Worm (Caenorhabditis elegans): ENCODE measurements around the gene K10C2.8.
A peak's percentile ranks its signal among the peaks of the same experiment; 100 is the strongest.

The K10C2.8 gene

ce11 chrX:6448866-6449400, 11.5 kb upstream of the K10C2.8 start, which contains the start of gene fah-1 (continued):
- TF ChIP-seq Y116A8C.19 (tag; optimal IDR thresholded peaks at IDR 0.05; ENCODE audit: borderline replicate concordance) (no peak), mep-1 (tag; optimal IDR thresholded peaks at IDR 0.05) (peak; percentile 34), unc-62 (GFP tag; optimal IDR thresholded peaks at IDR 0.05) (no peak), fos-1 (tag; optimal IDR thresholded peaks at IDR 0.05) (no peak), hpl-2 (GFP tag; optimal IDR thresholded peaks at IDR 0.05) (no peak), nhr-20 (tag; optimal IDR thresholded peaks at IDR 0.05) (peak; percentile 97), nhr-12 (tag; optimal IDR thresholded peaks at IDR 0.05) (no peak), mdl-1 (tag; optimal IDR thresholded peaks at IDR 0.05) (peak in 1 of 2 experiments; percentile 3), snu-23 (GFP tag; optimal IDR thresholded peaks at IDR 0.05) (peak; percentile 66), nhr-11 (tag; optimal IDR thresholded peaks at IDR 0.05) (no peak), unc-86 (tag; optimal IDR thresholded peaks at IDR 0.05) (no peak), aha-1 (tag; optimal IDR thresholded peaks at IDR 0.05) (no peak), ceh-63 (GFP tag; optimal IDR thresholded peaks at IDR 0.05) (no peak), nhr-47 (tag; optimal IDR thresholded peaks at IDR 0.05) (peak; percentile 61)

- TF ChIP-seq C04F5.9 (tag; optimal IDR thresholded peaks at IDR 0.05), result no peak
These were observed 9.1 kb upstream of the K10C2.8 start, which contains the start of gene asp-14 for ce11 chrX:6446564-6446963. Gene asp-14, minus strand, starts transcription at chrX:6446664.

DNA sequence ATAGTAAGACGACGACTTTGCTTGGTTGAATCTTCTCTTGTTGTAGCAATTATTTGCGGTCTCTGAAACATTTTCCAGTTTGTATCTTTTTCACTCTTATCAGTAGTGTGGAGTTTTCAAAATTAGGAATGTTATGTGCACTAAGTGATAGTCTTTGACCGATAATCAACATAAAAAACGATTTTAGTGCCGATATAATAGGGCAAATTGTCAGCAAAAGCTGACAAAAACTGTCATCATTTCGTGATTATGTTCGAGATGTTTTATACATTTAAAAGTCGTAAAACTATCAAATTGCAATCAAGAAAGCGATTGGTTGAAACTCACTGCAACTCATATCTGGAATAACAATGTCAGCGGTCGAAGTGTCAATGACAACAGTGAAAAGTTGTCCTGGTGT, 7.8 kb upstream of the K10C2.8 start:
- TF ChIP-seq ama-1 (optimal IDR thresholded peaks at IDR 0.05) (no peak), hlh-4 (tag; optimal IDR thresholded peaks at IDR 0.05) (no peak), elt-2 (tag; optimal IDR thresholded peaks at IDR 0.05) (peak; percentile 63)

ce11 chrX:6443373-6443772, 5.9 kb upstream of the K10C2.8 start, which contains the start of gene K10C2.7:
Gene K10C2.7, minus strand, starts transcription at chrX:6443473.
- TF ChIP-seq ceh-8 (GFP tag; optimal IDR thresholded peaks at IDR 0.05), result no peak
- no peak for TF ChIP-seq hpl-2 (GFP tag; optimal IDR thresholded peaks at IDR 0.05)
- TF ChIP-seq ets-5 (GFP tag; IDR thresholded peaks at IDR 0.05), result no peak
- TF ChIP-seq nhr-237 (tag; optimal IDR thresholded peaks at IDR 0.05), result no peak
- TF ChIP-seq C04F5.9 (tag; optimal IDR thresholded peaks at IDR 0.05), result no peak
- no peak for TF ChIP-seq lin-13 (GFP tag; optimal IDR thresholded peaks at IDR 0.05)
- TF ChIP-seq lin-14 (GFP tag; optimal IDR thresholded peaks at IDR 0.05), result no peak
- no peak for TF ChIP-seq grh-1 (GFP tag; IDR thresholded peaks at IDR 0.05)
- no peak for TF ChIP-seq ama-1 (optimal IDR thresholded peaks at IDR 0.05)
- TF ChIP-seq unc-86 (tag; optimal IDR thresholded peaks at IDR 0.05), result no peak
- TF ChIP-seq tbx-2 (tag; optimal IDR thresholded peaks at IDR 0.05), result no peak
- no peak for TF ChIP-seq sox-4 (tag; optimal IDR thresholded peaks at IDR 0.05)
- no peak for TF ChIP-seq ceh-82 (tag; optimal IDR thresholded peaks at IDR 0.05)
- no peak for TF ChIP-seq lin-35 (GFP tag; optimal IDR thresholded peaks at IDR 0.05)
- no peak for TF ChIP-seq unc-98 (GFP tag; IDR thresholded peaks at IDR 0.05)
- TF ChIP-seq nhr-77 (tag; optimal IDR thresholded peaks at IDR 0.05), result no peak
- no peak for TF ChIP-seq egl-27 (tag; optimal IDR thresholded peaks at IDR 0.05)
- no peak for TF ChIP-seq C16A3.4 (tag; optimal IDR thresholded peaks at IDR 0.05)
- TF ChIP-seq xbp-1 (tag; optimal IDR thresholded peaks at IDR 0.05), result no peak
- TF ChIP-seq nhr-11 (tag; optimal IDR thresholded peaks at IDR 0.05), result no peak

ce11 chrX:6440464-6440863, 3.0 kb upstream of the K10C2.8 start, which contains the start of gene K10C2.14:
Gene K10C2.14, minus strand, starts transcription at chrX:6440564.
- no peak for TF ChIP-seq mdl-1 (tag; optimal IDR thresholded peaks at IDR 0.05)
- no peak for TF ChIP-seq rnt-1 (tag; optimal IDR thresholded peaks at IDR 0.05)
- TF ChIP-seq fkh-8 (tag; optimal IDR thresholded peaks at IDR 0.05), result no peak
- TF ChIP-seq nhr-71 (tag; optimal IDR thresholded peaks at IDR 0.05), result no peak
- no peak for TF ChIP-seq nhr-12 (tag; optimal IDR thresholded peaks at IDR 0.05)
- TF ChIP-seq nhr-11 (tag; optimal IDR thresholded peaks at IDR 0.05), result no peak
- no peak for TF ChIP-seq zag-1 (tag; optimal IDR thresholded peaks at IDR 0.05)
- no peak for TF ChIP-seq hpl-2 (GFP tag; optimal IDR thresholded peaks at IDR 0.05)
- no peak for TF ChIP-seq aha-1 (tag; optimal IDR thresholded peaks at IDR 0.05)
- TF ChIP-seq unc-130 (tag; optimal IDR thresholded peaks at IDR 0.05), result no peak
- no peak for TF ChIP-seq Y116A8C.19 (tag; optimal IDR thresholded peaks at IDR 0.05; ENCODE audit: borderline replicate concordance)
- TF ChIP-seq ama-1 (optimal IDR thresholded peaks at IDR 0.05), result no peak
- no peak for TF ChIP-seq zip-4 (GFP tag; optimal IDR thresholded peaks at IDR 0.05)
- TF ChIP-seq unc-30 (tag; optimal IDR thresholded peaks at IDR 0.05), result no peak
- TF ChIP-seq efl-1 (optimal IDR thresholded peaks at IDR 0.05), result no peak
- no peak for TF ChIP-seq efl-1 (GFP tag; optimal IDR thresholded peaks at IDR 0.05 in 1 of 2)
